Worm (Caenorhabditis elegans) whole organism, young adult: ENCODE data around the gene tbc-20.
A peak's percentile ranks its signal among the peaks of the same experiment; 100 is the strongest.

Experiments used
- B0019.2 ChIP-seq: fragments of 200-800 bp; sonication (Bioruptor generic); conservative IDR thresholded peaks from 2 replicates; pipeline ENCODE4 v1.3.6; 2022; ENCODE audit warnings: missing genetic modification reagents, missing genetic modification characterization, missing compliant biosample characterization
- F22D6.2 ChIP-seq: sonication (generic microtip); optimal IDR thresholded peaks from 2 replicates; lab custom pipeline; 2016; ENCODE audit warnings: mild to moderate bottlenecking, missing genetic modification characterization, missing compliant biosample characterization
- F49E8.2 ChIP-seq: sonication (generic microtip); optimal IDR thresholded peaks from 3 replicates; lab custom pipeline; 2017; ENCODE audit warnings: missing genetic modification characterization, mild to moderate bottlenecking, missing compliant biosample characterization, antibody characterized with exemption, moderate library complexity; ENCODE audit not compliant: insufficient read depth
- K11D2.4 ChIP-seq: fragments of 200-800 bp; sonication (Bioruptor generic); IDR thresholded peaks from 2 replicates; pipeline ENCODE4 v1.3.6; 2022; ENCODE audit warnings: missing genetic modification reagents, missing genetic modification characterization, missing compliant biosample characterization
- T07F8.4 ChIP-seq: sonication (generic microtip); optimal IDR thresholded peaks from 2 replicates; lab custom pipeline; 2016; ENCODE audit warnings: mild to moderate bottlenecking, missing genetic modification characterization, moderate library complexity, missing compliant biosample characterization
- Y53F4B.3 ChIP-seq: fragments of 200-800 bp; sonication (Bioruptor generic); IDR thresholded peaks from 2 replicates; pipeline ENCODE4 v1.3.6; 2022; ENCODE audit warnings: missing genetic modification reagents, missing genetic modification characterization, missing compliant biosample characterization
- Y53G8AR.9 ChIP-seq: fragments of 200-800 bp; sonication (Bioruptor generic); conservative IDR thresholded peaks from 2 replicates; pipeline ENCODE4 v1.3.6; 2022; ENCODE audit warnings: missing genetic modification reagents, missing genetic modification characterization, missing compliant biosample characterization
- Y56A3A.18 ChIP-seq: fragments of 200-800 bp; sonication (Bioruptor generic); IDR thresholded peaks from 2 replicates; pipeline ENCODE4 v1.3.6; 2022; ENCODE audit warnings: missing genetic modification reagents, missing genetic modification characterization, missing compliant biosample characterization
- Y95B8A.8 ChIP-seq: fragments of 200-800 bp; sonication (Bioruptor generic); IDR thresholded peaks from 2 replicates; pipeline ENCODE4 v1.3.6; 2022; ENCODE audit warnings: missing genetic modification reagents, missing genetic modification characterization, missing compliant biosample characterization
- ZK185.1 ChIP-seq: sonication (generic microtip); optimal IDR thresholded peaks from 2 replicates; lab custom pipeline; 2016; ENCODE audit warnings: mild to moderate bottlenecking, missing genetic modification characterization, missing compliant biosample characterization; ENCODE audit not compliant: poor library complexity, severe bottlenecking
- aptf-2 ChIP-seq: fragments of 200-800 bp; sonication (Bioruptor generic); conservative IDR thresholded peaks from 2 replicates; pipeline ENCODE4 v1.3.6; 2022; ENCODE audit warnings: missing genetic modification reagents, missing genetic modification characterization, missing compliant biosample characterization
- aptf-3 ChIP-seq: fragments of 200-800 bp; sonication (Bioruptor generic); IDR thresholded peaks from 2 replicates; pipeline ENCODE4 v1.3.6; 2022; ENCODE audit warnings: missing genetic modification characterization, missing compliant biosample characterization
- bed-1 ChIP-seq: fragments of 200-800 bp; sonication (Bioruptor generic); IDR thresholded peaks from 2 replicates; pipeline ENCODE4 v1.3.6; 2022; ENCODE audit warnings: missing genetic modification reagents, missing genetic modification characterization, missing compliant biosample characterization
- bed-2 ChIP-seq: fragments of 200-800 bp; sonication (Bioruptor generic); IDR thresholded peaks from 2 replicates; pipeline ENCODE4 v1.3.6; 2022; ENCODE audit warnings: missing genetic modification reagents, missing genetic modification characterization, missing compliant biosample characterization
- ccch-3 ChIP-seq: fragments of 200-800 bp; sonication (Bioruptor generic); optimal IDR thresholded peaks from 2 replicates; lab custom pipeline; 2018; ENCODE audit warnings: mild to moderate bottlenecking, missing genetic modification characterization, missing compliant biosample characterization
- ceh-40 ChIP-seq: fragments of 200-800 bp; sonication (Bioruptor generic); IDR thresholded peaks from 2 replicates; pipeline ENCODE4 v1.3.6; 2022; ENCODE audit warnings: missing genetic modification characterization, missing compliant biosample characterization
- ceh-79 ChIP-seq: sonication (generic microtip); optimal IDR thresholded peaks from 2 replicates; lab custom pipeline; 2017; ENCODE audit warnings: mild to moderate bottlenecking, missing genetic modification characterization, missing compliant biosample characterization
- dox-1 ChIP-seq: fragments of 200-800 bp; sonication (Bioruptor generic); IDR thresholded peaks from 2 replicates; pipeline ENCODE4 v1.3.6; 2022; ENCODE audit warnings: missing genetic modification reagents, missing genetic modification characterization, missing compliant biosample characterization
- dpff-1 ChIP-seq: sonication (generic microtip); optimal IDR thresholded peaks from 2 replicates; lab custom pipeline; 2017; ENCODE audit warnings: mild to moderate bottlenecking, missing genetic modification characterization, missing compliant biosample characterization
- efl-1 ChIP-seq: fragments of 150-350 bp; optimal IDR thresholded peaks from 2 replicates; lab custom pipeline; 2014; ENCODE audit warnings: missing biosample characterization, missing genetic modification reagents, missing genetic modification characterization
- egl-44 ChIP-seq: fragments of 200-800 bp; sonication (Bioruptor generic); IDR thresholded peaks from 2 replicates; pipeline ENCODE4 v1.3.6; 2022; ENCODE audit warnings: missing genetic modification reagents, missing genetic modification characterization, missing compliant biosample characterization
- egrh-3 ChIP-seq: fragments of 200-800 bp; sonication (Bioruptor generic); IDR thresholded peaks from 2 replicates; pipeline ENCODE4 v1.3.6; 2022; ENCODE audit warnings: missing genetic modification reagents, missing genetic modification characterization, missing compliant biosample characterization
- ekl-4 ChIP-seq: fragments of 200-800 bp; sonication (Bioruptor generic); IDR thresholded peaks from 2 replicates; pipeline ENCODE4 v1.3.6; 2022; ENCODE audit warnings: missing genetic modification reagents, missing genetic modification characterization, missing compliant biosample characterization
- hlh-12 ChIP-seq: sonication (generic microtip); optimal IDR thresholded peaks from 2 replicates; lab custom pipeline; 2016; ENCODE audit warnings: missing genetic modification characterization, missing compliant biosample characterization
- hmg-1.2 ChIP-seq: fragments of 200-800 bp; sonication (Bioruptor generic); IDR thresholded peaks from 2 replicates; pipeline ENCODE4 v1.3.6; 2022; ENCODE audit warnings: missing genetic modification reagents, missing genetic modification characterization, missing compliant biosample characterization
- hmg-20 ChIP-seq: fragments of 200-800 bp; sonication (Bioruptor generic); IDR thresholded peaks from 2 replicates; pipeline ENCODE4 v1.3.6; 2022; ENCODE audit warnings: missing genetic modification reagents, missing genetic modification characterization, missing compliant biosample characterization
- hsf-1 ChIP-seq: fragments of 200-800 bp; sonication (Bioruptor generic); IDR thresholded peaks from 2 replicates; pipeline ENCODE4 v1.3.6; 2022; ENCODE audit warnings: missing genetic modification reagents, missing genetic modification characterization, missing compliant biosample characterization
- let-607 ChIP-seq, 2 experiments: fragments of 200-800 bp in 1 of 2; sonication (Bioruptor generic) in 1 of 2; sonication (generic microtip) in 1 of 2; optimal IDR thresholded peaks; 2 replicates each; lab custom pipeline; 2016 to 2018; ENCODE audit warnings: mild to moderate bottlenecking in 2 of 2, missing compliant biosample characterization in 2 of 2, missing genetic modification characterization in 2 of 2, moderate library complexity in 2 of 2, missing genotype in 1 of 2
- lin-54 ChIP-seq: fragments of 200-800 bp; sonication (Bioruptor generic); optimal IDR thresholded peaks from 2 replicates; lab custom pipeline; 2018; ENCODE audit warnings: mild to moderate bottlenecking, missing genetic modification characterization, missing compliant biosample characterization
- nfya-2 ChIP-seq: fragments of 200-800 bp; sonication (Bioruptor generic); IDR thresholded peaks from 2 replicates; pipeline ENCODE4 v1.3.6; 2022; ENCODE audit warnings: missing genetic modification reagents, missing genetic modification characterization, missing compliant biosample characterization
- nfyb-1 ChIP-seq: fragments of 200-800 bp; sonication (Bioruptor generic); IDR thresholded peaks from 2 replicates; pipeline ENCODE4 v1.3.6; 2022; ENCODE audit warnings: missing genetic modification reagents, missing genetic modification characterization, missing compliant biosample characterization
- nhr-120 ChIP-seq: fragments of 200-800 bp; sonication (Bioruptor generic); IDR thresholded peaks from 2 replicates; pipeline ENCODE4 v1.3.6; 2022; ENCODE audit warnings: missing genetic modification characterization, missing compliant biosample characterization
- pbrm-1 ChIP-seq: fragments of 200-800 bp; sonication (Bioruptor generic); IDR thresholded peaks from 2 replicates; pipeline ENCODE4 v1.3.6; 2022; ENCODE audit warnings: missing genetic modification reagents, missing genetic modification characterization, missing compliant biosample characterization
- snpc-1.3 ChIP-seq: sonication (generic microtip); optimal IDR thresholded peaks from 2 replicates; lab custom pipeline; 2017; ENCODE audit warnings: missing genetic modification characterization, mild to moderate bottlenecking, missing compliant biosample characterization, antibody characterized with exemption, moderate library complexity, missing genotype, missing genetic modification reagents; ENCODE audit not compliant: insufficient read depth
- snpc-3.4 ChIP-seq: sonication (generic microtip); optimal IDR thresholded peaks from 2 replicates; lab custom pipeline; 2017; ENCODE audit warnings: missing genetic modification characterization, mild to moderate bottlenecking, missing compliant biosample characterization, antibody characterized with exemption, moderate library complexity, missing genotype, missing genetic modification reagents
- somi-1 ChIP-seq: fragments of 200-800 bp; sonication (Bioruptor generic); optimal IDR thresholded peaks from 2 replicates; lab custom pipeline; 2018; ENCODE audit warnings: mild to moderate bottlenecking, missing genetic modification characterization, missing compliant biosample characterization
- tbp1 ChIP-seq: fragments of 200-800 bp; sonication (Bioruptor generic); optimal IDR thresholded peaks from 2 replicates; lab custom pipeline; 2018; ENCODE audit warnings: mild to moderate bottlenecking, missing genetic modification characterization, missing compliant biosample characterization
- tbx-9 ChIP-seq: sonication (generic microtip); optimal IDR thresholded peaks from 2 replicates; lab custom pipeline; 2016; ENCODE audit warnings: borderline replicate concordance, missing genetic modification characterization, inconsistent platforms, missing compliant biosample characterization
- tlf-1 ChIP-seq: fragments of 200-800 bp; sonication (Bioruptor generic); optimal IDR thresholded peaks from 2 replicates; lab custom pipeline; 2018; ENCODE audit warnings: mild to moderate bottlenecking, missing genetic modification characterization, missing compliant biosample characterization
- unc-62 ChIP-seq: fragments of 150-350 bp; optimal IDR thresholded peaks from 2 replicates; lab custom pipeline; 2014; ENCODE audit warnings: missing biosample characterization, missing genetic modification reagents, missing genetic modification characterization
- xnd-1 ChIP-seq: sonication (generic microtip); optimal IDR thresholded peaks from 2 replicates; lab custom pipeline; 2016; ENCODE audit warnings: missing genotype, missing genetic modification reagents, missing genetic modification characterization, missing compliant biosample characterization
- zfh-2 ChIP-seq: fragments of 200-800 bp; sonication (Bioruptor generic); conservative IDR thresholded peaks from 2 replicates; pipeline ENCODE4 v1.3.6; 2022; ENCODE audit warnings: missing genetic modification reagents, missing genetic modification characterization, missing compliant biosample characterization
- ztf-18 ChIP-seq: sonication (generic microtip); optimal IDR thresholded peaks from 2 replicates; lab custom pipeline; 2016; ENCODE audit warnings: missing genotype, mild to moderate bottlenecking, missing genetic modification characterization, missing compliant biosample characterization
- ztf-22 ChIP-seq: fragments of 200-800 bp; sonication (Bioruptor generic); optimal IDR thresholded peaks from 2 replicates; lab custom pipeline; 2018; ENCODE audit warnings: mild to moderate bottlenecking, missing genetic modification characterization, moderate library complexity, missing compliant biosample characterization
- ztf-3 ChIP-seq: fragments of 200-800 bp; sonication (Bioruptor generic); optimal IDR thresholded peaks from 2 replicates; lab custom pipeline; 2018; ENCODE audit warnings: mild to moderate bottlenecking, missing genetic modification characterization, missing compliant biosample characterization

Gene tbc-20

DNA sequence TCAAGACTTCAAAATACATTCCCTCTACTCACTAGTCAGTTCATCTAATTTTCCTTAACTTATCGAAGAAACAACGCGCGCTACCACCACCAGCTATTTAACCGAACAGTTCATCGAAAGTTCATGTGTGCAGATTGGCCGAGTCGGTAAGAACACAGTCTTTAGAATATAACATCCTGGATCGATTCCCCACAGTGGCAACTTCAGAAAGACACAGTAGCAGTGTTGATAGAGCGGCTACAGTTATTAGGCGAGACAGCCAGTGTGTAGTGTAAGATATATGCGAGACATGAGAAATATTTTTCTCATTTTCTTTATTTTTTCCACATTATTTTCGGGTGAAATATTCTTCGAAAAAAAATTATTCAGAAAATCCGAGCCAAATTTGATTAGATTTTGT is 4.3 kb downstream of the tbc-20 start (continued):
- 0 out of 2 replicates have a peak, but pooled peaks have one; percentile 30 for TF ChIP-seq hmg-20

DNA sequence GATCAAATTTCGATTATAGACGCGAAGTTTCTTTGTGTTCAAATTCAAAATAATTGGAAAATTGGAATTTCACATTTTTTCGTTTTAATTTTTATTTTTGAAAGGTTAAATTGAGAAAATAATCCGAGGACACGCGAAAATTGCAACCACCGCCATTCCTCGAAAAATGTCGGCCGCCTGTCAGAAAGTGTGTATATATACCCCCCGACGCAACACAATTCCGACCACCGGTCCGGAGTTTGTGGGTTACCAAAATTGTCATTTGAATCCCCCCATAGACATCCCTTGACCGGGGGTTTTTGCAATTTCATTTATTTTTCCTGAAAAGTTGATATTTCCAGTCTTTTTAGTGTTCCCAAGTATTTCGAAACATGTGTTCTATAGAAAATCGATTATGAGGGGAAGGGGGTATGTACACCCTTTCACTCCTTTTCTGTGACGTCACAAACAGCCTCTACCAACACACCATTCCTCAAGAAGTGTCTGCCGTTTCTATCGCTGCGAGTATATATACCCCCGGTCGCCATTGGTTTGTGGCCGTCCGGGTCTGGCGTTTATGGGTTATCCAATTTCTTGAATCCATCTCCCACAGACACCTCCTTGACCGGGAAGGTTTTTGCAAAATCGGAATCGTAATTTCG is 6.1 kb downstream of the tbc-20 start, which contains the start of gene W01D2.3:
W01D2.3 (minus strand) TSS at position 51 of the 641 bp plus-strand sequence.
- TF ChIP-seq Y95B8A.8 (GFP tag; lab: Robert Waterston, UW) (no peak), T07F8.4 (tag; lab: Kevin White, UChicago) (peak; percentile 49), ztf-22 (GFP tag; lab: Kevin White, UChicago) (peak; percentile 21), nhr-120 (peak; percentile 9; the same call in 1 of the 2 replicates), F49E8.2 (tag; lab: Kevin White, UChicago) (no peak), hmg-1.2 (GFP tag; lab: Robert Waterston, UW) (peak; percentile 60; the same call in 1 of the 2 replicates), hlh-12 (no peak), ceh-79 (tag; lab: Kevin White, UChicago) (no peak), unc-62 (GFP tag; lab: Kevin White, UChicago) (peak; percentile 0), nfya-2 (no peak), ccch-3 (GFP tag; lab: Kevin White, UChicago) (no peak), lin-54 (GFP tag; lab: Kevin White, UChicago) (peak; percentile 55), dox-1 (GFP tag; lab: Robert Waterston, UW) (peak; percentile 76), aptf-2 (no peak), bed-2 (GFP tag; lab: Robert Waterston, UW) (0 out of 2 replicates have a peak, but pooled peaks have one; percentile 6), snpc-3.4 (tag; lab: Kevin White, UChicago) (peak; percentile 95), tbp1 (GFP tag; lab: Kevin White, UChicago) (peak; percentile 81), efl-1 (no peak), egl-44 (GFP tag; lab: Robert Waterston, UW) (no peak), pbrm-1 (peak; percentile 47; the same call in 1 of the 2 replicates), Y53G8AR.9 (peak; percentile 44; the same call in 1 of the 2 replicates), ztf-18 (tag; lab: Kevin White, UChicago) (peak; percentile 38), dpff-1 (tag; lab: Kevin White, UChicago) (no peak), bed-1 (GFP tag; lab: Robert Waterston, UW) (0 out of 2 replicates have a peak, but pooled peaks have one; percentile 19), ceh-40 (GFP tag; lab: Robert Waterston, UW) (no peak), hsf-1 (GFP tag; lab: Robert Waterston, UW) (0 out of 2 replicates have a peak, but pooled peaks have one; percentile 22), xnd-1 (peak; percentile 39), F22D6.2 (tag; lab: Kevin White, UChicago) (peak; percentile 23), ztf-3 (peak; percentile 43), B0019.2 (no peak), K11D2.4 (no peak), let-607 (tag; optimal IDR thresholded peaks at IDR 0.05; lab: Kevin White, UChicago) (peak; percentile 36 to 68), tlf-1 (peak; percentile 45), ZK185.1 (tag; lab: Kevin White, UChicago) (peak; percentile 91), zfh-2 (GFP tag; lab: Robert Waterston, UW) (peak; percentile 32; the same call in 1 of the 2 replicates), egrh-3 (no peak), somi-1 (peak; percentile 56), ekl-4 (peak; percentile 68; the same call in 1 of the 2 replicates), snpc-1.3 (tag; lab: Kevin White, UChicago) (peak; percentile 76), Y53F4B.3 (GFP tag; lab: Robert Waterston, UW) (no peak), Y56A3A.18 (GFP tag; lab: Robert Waterston, UW) (0 out of 2 replicates have a peak, but pooled peaks have one; percentile 44), nfyb-1 (GFP tag; lab: Robert Waterston, UW) (peak; percentile 82), aptf-3 (no peak), tbx-9 (no peak)
